Worm (Caenorhabditis elegans) whole organism, young adult: ENCODE results near the gene fbxa-154.
A peak's percentile ranks its signal among the peaks of the same experiment; 100 is the strongest.

Experiments used
- B0035.1 ChIP-seq: sonication (generic microtip); optimal IDR thresholded peaks from 2 replicates; lab custom pipeline; 2016; ENCODE audit warnings: missing genetic modification characterization, mild to moderate bottlenecking, missing compliant biosample characterization, missing genotype, missing genetic modification reagents
- B0336.3 ChIP-seq: fragments of 200-800 bp; sonication (Bioruptor generic); IDR thresholded peaks from 2 replicates; pipeline ENCODE4 v1.3.6; 2022; ENCODE audit warnings: missing genetic modification characterization, missing compliant biosample characterization
- F33H1.4 ChIP-seq: fragments of 200-800 bp; sonication (Bioruptor generic); IDR thresholded peaks from 2 replicates; pipeline ENCODE4 v1.3.6; 2022; ENCODE audit warnings: missing genetic modification reagents, missing genetic modification characterization, missing compliant biosample characterization
- F37B4.10 ChIP-seq: fragments of 200-800 bp; sonication (Bioruptor generic); IDR thresholded peaks from 2 replicates; pipeline ENCODE4 v1.3.6; 2022; ENCODE audit warnings: missing genetic modification characterization, missing compliant biosample characterization
- F55B11.4 ChIP-seq: sonication (generic microtip); optimal IDR thresholded peaks from 2 replicates; lab custom pipeline; 2016; ENCODE audit warnings: missing compliant biosample characterization, missing genetic modification characterization, borderline replicate concordance; ENCODE audit not compliant: insufficient read depth
- K11D2.4 ChIP-seq: fragments of 200-800 bp; sonication (Bioruptor generic); IDR thresholded peaks from 2 replicates; pipeline ENCODE4 v1.3.6; 2022; ENCODE audit warnings: missing genetic modification reagents, missing genetic modification characterization, missing compliant biosample characterization
- Y53G8AR.9 ChIP-seq: fragments of 200-800 bp; sonication (Bioruptor generic); conservative IDR thresholded peaks from 2 replicates; pipeline ENCODE4 v1.3.6; 2022; ENCODE audit warnings: missing genetic modification reagents, missing genetic modification characterization, missing compliant biosample characterization
- Y79H2A.3 ChIP-seq: fragments of 200-800 bp; sonication (Bioruptor generic); conservative IDR thresholded peaks from 2 replicates; pipeline ENCODE4 v1.3.6; 2022; ENCODE audit warnings: missing genetic modification reagents, missing genetic modification characterization, missing compliant biosample characterization
- attf-3 ChIP-seq: fragments of 200-800 bp; sonication (Bioruptor generic); conservative IDR thresholded peaks from 2 replicates; pipeline ENCODE4 v1.3.6; 2022; ENCODE audit warnings: missing genetic modification reagents, missing genetic modification characterization, missing compliant biosample characterization
- attf-5 ChIP-seq: fragments of 200-800 bp; sonication (Bioruptor generic); optimal IDR thresholded peaks from 2 replicates; lab custom pipeline; 2018; ENCODE audit warnings: mild to moderate bottlenecking, missing genetic modification characterization, missing compliant biosample characterization
- bed-1 ChIP-seq: fragments of 200-800 bp; sonication (Bioruptor generic); IDR thresholded peaks from 2 replicates; pipeline ENCODE4 v1.3.6; 2022; ENCODE audit warnings: missing genetic modification reagents, missing genetic modification characterization, missing compliant biosample characterization
- bed-2 ChIP-seq: fragments of 200-800 bp; sonication (Bioruptor generic); IDR thresholded peaks from 2 replicates; pipeline ENCODE4 v1.3.6; 2022; ENCODE audit warnings: missing genetic modification reagents, missing genetic modification characterization, missing compliant biosample characterization
- cebp-1 ChIP-seq, 2 experiments: fragments of 200-800 bp in 1 of 2; sonication (Bioruptor generic) in 1 of 2; sonication (generic microtip) in 1 of 2; IDR thresholded peaks in 1 of 2; optimal IDR thresholded peaks in 1 of 2; 2 replicates each; pipeline versions ENCODE4 v1.3.6 to Lab custom; 2017 to 2022; ENCODE audit warnings: missing compliant biosample characterization in 2 of 2, missing genetic modification characterization in 2 of 2, mild to moderate bottlenecking in 1 of 2, missing genetic modification reagents in 1 of 2, moderate library complexity in 1 of 2
- cebp-2 ChIP-seq: fragments of 200-800 bp; sonication (Bioruptor generic); IDR thresholded peaks from 2 replicates; pipeline ENCODE4 v1.3.6; 2022; ENCODE audit warnings: missing genetic modification characterization, missing compliant biosample characterization
- ceh-100 ChIP-seq: fragments of 200-800 bp; sonication (Bioruptor generic); IDR thresholded peaks from 2 replicates; pipeline ENCODE4 v1.3.6; 2022; ENCODE audit warnings: missing genetic modification reagents, missing genetic modification characterization, missing compliant biosample characterization
- ceh-40 ChIP-seq: fragments of 200-800 bp; sonication (Bioruptor generic); IDR thresholded peaks from 2 replicates; pipeline ENCODE4 v1.3.6; 2022; ENCODE audit warnings: missing genetic modification characterization, missing compliant biosample characterization
- ceh-79 ChIP-seq: sonication (generic microtip); optimal IDR thresholded peaks from 2 replicates; lab custom pipeline; 2017; ENCODE audit warnings: mild to moderate bottlenecking, missing genetic modification characterization, missing compliant biosample characterization
- ceh-91 ChIP-seq: fragments of 200-800 bp; sonication (Bioruptor generic); IDR thresholded peaks from 2 replicates; pipeline ENCODE4 v1.3.6; 2022; ENCODE audit warnings: missing genetic modification reagents, missing genetic modification characterization, missing compliant biosample characterization
- chd-7 ChIP-seq: sonication (generic microtip); optimal IDR thresholded peaks from 2 replicates; lab custom pipeline; 2016; ENCODE audit warnings: mild to moderate bottlenecking, missing genetic modification characterization, moderate library complexity, missing compliant biosample characterization
- dox-1 ChIP-seq: fragments of 200-800 bp; sonication (Bioruptor generic); IDR thresholded peaks from 2 replicates; pipeline ENCODE4 v1.3.6; 2022; ENCODE audit warnings: missing genetic modification reagents, missing genetic modification characterization, missing compliant biosample characterization
- dpl-1 ChIP-seq: fragments of 150-350 bp; optimal IDR thresholded peaks from 2 replicates; lab custom pipeline; 2014; ENCODE audit warnings: missing biosample characterization, missing genetic modification reagents, missing genetic modification characterization
- efl-1 ChIP-seq: fragments of 150-350 bp; optimal IDR thresholded peaks from 2 replicates; lab custom pipeline; 2014; ENCODE audit warnings: missing biosample characterization, missing genetic modification reagents, missing genetic modification characterization
- egrh-3 ChIP-seq: fragments of 200-800 bp; sonication (Bioruptor generic); IDR thresholded peaks from 2 replicates; pipeline ENCODE4 v1.3.6; 2022; ENCODE audit warnings: missing genetic modification reagents, missing genetic modification characterization, missing compliant biosample characterization
- ekl-4 ChIP-seq: fragments of 200-800 bp; sonication (Bioruptor generic); IDR thresholded peaks from 2 replicates; pipeline ENCODE4 v1.3.6; 2022; ENCODE audit warnings: missing genetic modification reagents, missing genetic modification characterization, missing compliant biosample characterization
- hmg-1.2 ChIP-seq: fragments of 200-800 bp; sonication (Bioruptor generic); IDR thresholded peaks from 2 replicates; pipeline ENCODE4 v1.3.6; 2022; ENCODE audit warnings: missing genetic modification reagents, missing genetic modification characterization, missing compliant biosample characterization
- hrde-1 ChIP-seq: sonication (generic microtip); optimal IDR thresholded peaks from 2 replicates; lab custom pipeline; 2016; ENCODE audit warnings: missing genetic modification characterization, mild to moderate bottlenecking, missing compliant biosample characterization, moderate library complexity, missing genotype, missing genetic modification reagents, borderline replicate concordance
- lin-35 ChIP-seq, 3 experiments: fragments of 150-350 bp in 2 of 3; sonication (generic microtip) in 1 of 3; optimal IDR thresholded peaks; 2 replicates each; lab custom pipeline; 2014 to 2018; ENCODE audit warnings: missing biosample characterization in 3 of 3, missing genetic modification characterization in 3 of 3, missing genetic modification reagents in 3 of 3
- lin-40 ChIP-seq: sonication (generic microtip); optimal IDR thresholded peaks from 2 replicates; lab custom pipeline; 2016; ENCODE audit warnings: missing genetic modification characterization, mild to moderate bottlenecking, missing compliant biosample characterization, missing genotype, missing genetic modification reagents
- lin-54 ChIP-seq: fragments of 200-800 bp; sonication (Bioruptor generic); optimal IDR thresholded peaks from 2 replicates; lab custom pipeline; 2018; ENCODE audit warnings: mild to moderate bottlenecking, missing genetic modification characterization, missing compliant biosample characterization
- lir-1 ChIP-seq: fragments of 200-800 bp; sonication (Bioruptor generic); conservative IDR thresholded peaks from 2 replicates; pipeline ENCODE4 v1.3.6; 2022; ENCODE audit warnings: missing genetic modification reagents, missing genetic modification characterization, missing compliant biosample characterization
- nfyb-1 ChIP-seq: fragments of 200-800 bp; sonication (Bioruptor generic); IDR thresholded peaks from 2 replicates; pipeline ENCODE4 v1.3.6; 2022; ENCODE audit warnings: missing genetic modification reagents, missing genetic modification characterization, missing compliant biosample characterization
- nhr-179 ChIP-seq: sonication (generic microtip); optimal IDR thresholded peaks from 2 replicates; lab custom pipeline; 2016; ENCODE audit warnings: mild to moderate bottlenecking, missing genetic modification characterization, missing compliant biosample characterization
- pha-4 ChIP-seq: fragments of 150-350 bp; sonication (generic microtip); optimal IDR thresholded peaks from 2 replicates; lab custom pipeline; 2014; ENCODE audit warnings: missing biosample characterization, missing genetic modification reagents, missing genetic modification characterization
- snpc-4 ChIP-seq, 5 experiments: fragments of 150-350 bp in 1 of 5; sonication (generic microtip) in 4 of 5; optimal IDR thresholded peaks; 2 replicates each; lab custom pipeline; 2014 to 2018; ENCODE audit warnings: missing genetic modification characterization in 5 of 5, missing biosample characterization in 3 of 5, antibody characterized with exemption in 2 of 5, mild to moderate bottlenecking in 2 of 5, missing compliant biosample characterization in 2 of 5, missing genotype in 2 of 5, moderate library complexity in 2 of 5, missing genetic modification reagents in 1 of 5
- ztf-22 ChIP-seq: fragments of 200-800 bp; sonication (Bioruptor generic); optimal IDR thresholded peaks from 2 replicates; lab custom pipeline; 2018; ENCODE audit warnings: mild to moderate bottlenecking, missing genetic modification characterization, moderate library complexity, missing compliant biosample characterization
- ztf-6 ChIP-seq: fragments of 200-800 bp; sonication (Bioruptor generic); IDR thresholded peaks from 2 replicates; pipeline ENCODE4 v1.3.6; 2022; ENCODE audit warnings: missing genetic modification reagents, missing genetic modification characterization, missing compliant biosample characterization

Gene fbxa-154

DNA sequence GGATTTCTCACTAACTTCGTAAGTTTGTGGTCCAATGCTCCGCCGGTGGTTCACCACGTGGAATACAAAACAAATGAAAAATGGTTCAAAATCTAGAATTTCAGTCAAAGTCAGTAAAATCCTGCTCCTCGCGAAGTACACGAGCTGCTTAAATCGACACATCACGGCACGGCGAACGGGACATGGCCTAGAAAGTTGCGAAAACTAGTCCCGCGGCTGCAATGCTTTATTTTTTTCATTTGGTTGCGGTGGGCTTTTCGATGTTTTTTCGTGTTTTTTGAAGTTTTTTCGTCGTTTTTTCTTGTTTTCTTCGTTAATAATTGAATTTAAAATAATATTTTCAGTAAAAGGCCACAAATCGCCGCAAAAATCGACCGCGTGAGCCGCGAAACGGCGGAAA lies 19.2 kb downstream of the fbxa-154 start:
- peak; percentile 71 for TF ChIP-seq hmg-1.2 (GFP tag; lab: Robert Waterston, UW)
- TF ChIP-seq dox-1 = peak; percentile 18; the same call in 1 of the 2 replicates

ce11 chrV:15581440-15581839 lies 23.5 kb downstream of the fbxa-154 start:
- TF ChIP-seq nfyb-1 (GFP tag; lab: Robert Waterston, UW) = peak; percentile 80

DNA sequence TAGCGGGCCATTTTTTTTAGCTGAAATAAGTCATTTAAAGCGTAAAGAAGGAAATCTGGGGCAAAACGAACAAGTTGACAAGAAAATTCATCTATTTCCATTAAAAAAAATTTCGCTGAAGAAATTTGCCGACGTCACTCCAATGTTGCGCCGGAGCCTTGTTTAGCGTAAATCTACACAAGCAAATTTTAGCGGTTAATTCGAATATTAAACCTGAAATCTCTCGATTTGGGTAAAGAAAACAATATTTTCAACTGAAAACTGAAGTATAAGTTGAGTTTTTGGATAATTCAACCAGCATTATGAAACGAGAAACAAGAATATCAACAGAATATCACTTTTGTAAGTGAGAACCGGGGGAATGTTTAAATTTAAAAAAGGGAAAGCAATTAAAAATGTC lies 26.6 kb downstream of the fbxa-154 start, which contains the start of gene F28F8.9:
F28F8.9 (minus strand) TSS at position 288 of the 400 bp plus-strand sequence.
- TF ChIP-seq B0336.3 (GFP tag; lab: Robert Waterston, UW) (no peak), ztf-22 (GFP tag; lab: Kevin White, UChicago) (no peak), ztf-6 (GFP tag; lab: Robert Waterston, UW) (no peak), bed-1 (GFP tag; lab: Robert Waterston, UW) (no peak), ceh-79 (tag; lab: Kevin White, UChicago) (no peak), lir-1 (GFP tag; lab: Robert Waterston, UW) (no peak), dox-1 (0 out of 2 replicates have a peak, but pooled peaks have one; percentile 12), F37B4.10 (no peak), efl-1 (GFP tag; lab: Kevin White, UChicago) (peak; percentile 17), Y79H2A.3 (GFP tag; lab: Robert Waterston, UW) (no peak), egrh-3 (no peak), dpl-1 (GFP tag; lab: Kevin White, UChicago) (peak; percentile 48), Y53G8AR.9 (no peak), cebp-1 (GFP tag; IDR thresholded peaks at IDR 0.05; lab: Robert Waterston, UW) (no peak), cebp-1 (tag; optimal IDR thresholded peaks at IDR 0.05; lab: Kevin White, UChicago) (peak; percentile 28), lin-54 (peak; percentile 66), lin-35 (GFP tag; optimal IDR thresholded peaks at IDR 0.05; lab: Kevin White, UChicago) (peak in 1 of 3 experiments; percentile 74), B0035.1 (tag; lab: Kevin White, UChicago) (no peak), attf-5 (GFP tag; lab: Kevin White, UChicago) (peak; percentile 11), cebp-2 (no peak), ceh-40 (GFP tag; lab: Robert Waterston, UW) (no peak), ekl-4 (no peak), F55B11.4 (tag; lab: Kevin White, UChicago) (no peak), attf-3 (GFP tag; lab: Robert Waterston, UW) (peak; percentile 89), ceh-91 (GFP tag; lab: Robert Waterston, UW) (no peak), snpc-4 (GFP tag; optimal IDR thresholded peaks at IDR 0.05; lab: Kevin White, UChicago) (no peak), snpc-4 (tag; optimal IDR thresholded peaks at IDR 0.05; lab: Kevin White, UChicago) (no peak)

DNA sequence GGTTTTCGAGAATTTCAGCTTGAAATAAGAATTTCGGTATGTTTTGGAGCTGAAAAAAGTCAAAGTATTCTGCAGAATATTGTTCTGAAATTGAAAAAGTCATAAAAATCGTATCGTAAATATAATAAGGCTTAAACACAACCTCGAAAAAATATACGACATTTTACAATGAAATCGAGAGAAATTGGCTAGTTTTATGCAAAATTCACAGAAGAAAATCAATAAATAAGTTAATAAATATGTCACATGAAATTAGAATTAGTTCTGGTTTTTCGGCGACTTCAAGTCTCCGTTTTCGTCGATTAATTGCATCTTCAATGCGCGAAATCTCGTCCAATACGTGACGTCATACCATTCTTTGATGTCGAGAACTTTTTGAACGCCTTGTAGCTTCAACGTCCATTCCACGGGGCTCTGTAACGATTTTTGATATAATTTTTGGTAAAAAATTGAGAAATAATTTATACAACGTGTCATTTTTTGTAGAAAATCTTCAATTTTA lies 27.5 kb downstream of the fbxa-154 start, which contains the start of gene atx-3:
atx-3 (minus strand) TSS at position 51 of the 502 bp plus-strand sequence.
- TF ChIP-seq lin-40 = no peak
- no peak for TF ChIP-seq lin-35 (GFP tag; optimal IDR thresholded peaks at IDR 0.05; lab: Kevin White, UChicago)
- no peak for TF ChIP-seq hrde-1
- TF ChIP-seq, all 124 proteins: peak for 0

ce11 chrV:15575305-15575704 lies 29.6 kb downstream of the fbxa-154 start, which contains the start of gene mdt-28:
TSS of gene mdt-28 (minus strand) at chrV:15575405.
- no peak for TF ChIP-seq bed-2 (GFP tag; lab: Robert Waterston, UW)
- no peak for TF ChIP-seq cebp-2
- TF ChIP-seq F33H1.4 (GFP tag; lab: Robert Waterston, UW) = no peak
- no peak for TF ChIP-seq nhr-179 (tag; lab: Kevin White, UChicago)
- no peak for TF ChIP-seq ceh-100 (GFP tag; lab: Robert Waterston, UW)
- no peak for TF ChIP-seq chd-7 (tag; lab: Kevin White, UChicago)
- no peak for TF ChIP-seq pha-4 (tag; lab: Kevin White, UChicago)
- TF ChIP-seq lir-1 (GFP tag; lab: Robert Waterston, UW) = no peak
- TF ChIP-seq K11D2.4 (GFP tag; lab: Robert Waterston, UW) = no peak
